Worm (Caenorhabditis elegans) whole organism, L1 larva: ENCODE measurements around the gene F21H7.5.

Experiments
- C16A3.4 ChIP-seq: fragments of 150-350 bp; optimal IDR thresholded peaks from 2 replicates; lab custom pipeline; 2014; ENCODE audit warnings: missing biosample characterization, missing genetic modification characterization
- aha-1 ChIP-seq: fragments of 150-350 bp; optimal IDR thresholded peaks from 2 replicates; lab custom pipeline; 2014; ENCODE audit warnings: missing biosample characterization, missing genetic modification characterization
- alr-1 ChIP-seq: fragments of 200-800 bp; sonication (Bioruptor generic); optimal IDR thresholded peaks from 2 replicates; lab custom pipeline; 2018; ENCODE audit warnings: borderline replicate concordance, mild to moderate bottlenecking, missing genetic modification characterization, missing compliant biosample characterization
- aly-2 ChIP-seq: fragments of 150-350 bp; optimal IDR thresholded peaks from 2 replicates; lab custom pipeline; 2014; ENCODE audit warnings: missing biosample characterization, missing genetic modification characterization
- blmp-1 ChIP-seq: fragments of 150-350 bp; optimal IDR thresholded peaks from 2 replicates; lab custom pipeline; 2014; ENCODE audit warnings: missing biosample characterization, missing genetic modification characterization
- ceh-8 ChIP-seq: fragments of 200-800 bp; sonication (Bioruptor generic); optimal IDR thresholded peaks from 2 replicates; lab custom pipeline; 2018; ENCODE audit warnings: mild to moderate bottlenecking, missing genetic modification characterization, moderate library complexity, missing compliant biosample characterization
- ceh-82 ChIP-seq, 3 experiments: fragments of 150-350 bp in 1 of 3; sonication (generic microtip) in 2 of 3; optimal IDR thresholded peaks; 2 replicates each; lab custom pipeline; 2014 to 2017; ENCODE audit warnings: missing biosample characterization in 3 of 3, missing genetic modification characterization in 3 of 3
- ceh-88 ChIP-seq: fragments of 200-800 bp; sonication (Bioruptor generic); IDR thresholded peaks from 2 replicates; pipeline ENCODE4 v1.3.6; 2022; ENCODE audit warnings: missing genetic modification characterization, missing compliant biosample characterization
- ceh-90 ChIP-seq: sonication (generic microtip); optimal IDR thresholded peaks from 2 replicates; lab custom pipeline; 2016; ENCODE audit warnings: missing genetic modification characterization, missing compliant biosample characterization
- efl-1 ChIP-seq, 4 experiments: fragments of 150-350 bp; optimal IDR thresholded peaks in 3 of 4; peaks in 1 of 4; 1 replicate in 1 of 4; 2 replicates in 3 of 4; lab custom pipeline; 2014; ENCODE audit warnings: missing biosample characterization in 2 of 4, missing genetic modification characterization in 2 of 4, missing genetic modification reagents in 2 of 4
- egl-27 ChIP-seq, 2 experiments: fragments of 150-350 bp in 1 of 2; sonication (generic microtip); optimal IDR thresholded peaks; 3 replicates each; lab custom pipeline; 2017 to 2018; ENCODE audit warnings: missing biosample characterization in 2 of 2, missing genetic modification characterization in 2 of 2, missing genetic modification reagents in 2 of 2
- elt-2 ChIP-seq: sonication (generic microtip); optimal IDR thresholded peaks from 2 replicates; lab custom pipeline; 2016; ENCODE audit warnings: missing genetic modification characterization, mild to moderate bottlenecking, inconsistent platforms, missing compliant biosample characterization, missing genetic modification reagents
- elt-3 ChIP-seq, 6 experiments: fragments of 150-350 bp in 1 of 6; sonication (generic microtip); optimal IDR thresholded peaks; 2 replicates each; lab custom pipeline; 2017 to 2018; ENCODE audit warnings: missing biosample characterization in 6 of 6, missing genetic modification characterization in 6 of 6, inconsistent platforms in 1 of 6
- fkh-4 ChIP-seq: sonication (generic microtip); optimal IDR thresholded peaks from 2 replicates; lab custom pipeline; 2016; ENCODE audit warnings: missing compliant biosample characterization, missing genetic modification characterization, borderline replicate concordance
- fkh-8 ChIP-seq: sonication (generic microtip); optimal IDR thresholded peaks from 2 replicates; lab custom pipeline; 2016; ENCODE audit warnings: mild to moderate bottlenecking, missing genetic modification characterization, missing compliant biosample characterization
- jun-1 ChIP-seq: fragments of 150-350 bp; optimal IDR thresholded peaks from 2 replicates; lab custom pipeline; 2014; ENCODE audit warnings: missing biosample characterization, missing genetic modification reagents, missing genetic modification characterization
- lin-14 ChIP-seq: fragments of 200-800 bp; sonication (Bioruptor generic); optimal IDR thresholded peaks from 2 replicates; lab custom pipeline; 2018; ENCODE audit warnings: mild to moderate bottlenecking, missing genetic modification characterization, moderate library complexity, missing compliant biosample characterization
- lin-15B ChIP-seq: fragments of 150-350 bp; sonication (generic microtip); optimal IDR thresholded peaks from 3 replicates; lab custom pipeline; 2014; ENCODE audit warnings: missing biosample characterization, missing genetic modification characterization
- lin-35 ChIP-seq, 2 experiments: fragments of 150-350 bp; optimal IDR thresholded peaks; 2 replicates each; lab custom pipeline; 2014; ENCODE audit warnings: missing biosample characterization in 2 of 2, missing genetic modification characterization in 2 of 2, missing genetic modification reagents in 2 of 2
- lin-39 ChIP-seq: fragments of 150-350 bp; optimal IDR thresholded peaks from 2 replicates; lab custom pipeline; 2014; ENCODE audit warnings: missing biosample characterization, missing genetic modification reagents, missing genetic modification characterization
- lsy-2 ChIP-seq, 2 experiments: fragments of 150-350 bp; optimal IDR thresholded peaks; 2 replicates each; lab custom pipeline; 2014; ENCODE audit warnings: missing biosample characterization in 2 of 2, missing genetic modification characterization in 2 of 2
- mef-2 ChIP-seq: fragments of 150-350 bp; optimal IDR thresholded peaks from 2 replicates; lab custom pipeline; 2014; ENCODE audit warnings: missing biosample characterization, missing genetic modification characterization
- mep-1 ChIP-seq: fragments of 150-350 bp; optimal IDR thresholded peaks from 2 replicates; lab custom pipeline; 2014; ENCODE audit warnings: missing biosample characterization, missing genetic modification characterization
- nhr-12 ChIP-seq: sonication (generic microtip); optimal IDR thresholded peaks from 2 replicates; lab custom pipeline; 2017; ENCODE audit warnings: missing biosample characterization, missing genetic modification characterization
- nhr-237 ChIP-seq: fragments of 150-350 bp; optimal IDR thresholded peaks from 2 replicates; lab custom pipeline; 2014; ENCODE audit warnings: missing biosample characterization, missing genetic modification characterization
- nhr-84 ChIP-seq: sonication (generic microtip); optimal IDR thresholded peaks from 2 replicates; lab custom pipeline; 2017; ENCODE audit warnings: missing biosample characterization, missing genetic modification characterization
- nhr-85 ChIP-seq: sonication (generic microtip); peaks from one replicate; lab custom pipeline; 2016; ENCODE audit warnings: missing genetic modification characterization, inconsistent platforms, missing compliant biosample characterization
- nhr-90 ChIP-seq: sonication (generic microtip); optimal IDR thresholded peaks from 2 replicates; lab custom pipeline; 2016; ENCODE audit warnings: mild to moderate bottlenecking, missing genetic modification characterization, missing compliant biosample characterization; ENCODE audit not compliant: poor library complexity
- rnt-1 ChIP-seq: sonication (generic microtip); optimal IDR thresholded peaks from 2 replicates; lab custom pipeline; 2016; ENCODE audit warnings: mild to moderate bottlenecking, missing genetic modification characterization, moderate library complexity, missing compliant biosample characterization
- skn-1 ChIP-seq: fragments of 150-350 bp; optimal IDR thresholded peaks from 2 replicates; lab custom pipeline; 2014; ENCODE audit warnings: missing biosample characterization, missing genetic modification characterization
- sox-4 ChIP-seq: sonication (generic microtip); optimal IDR thresholded peaks from 2 replicates; lab custom pipeline; 2016; ENCODE audit warnings: missing genetic modification characterization, missing compliant biosample characterization
- sptf-1 ChIP-seq: fragments of 150-350 bp; optimal IDR thresholded peaks from 2 replicates; lab custom pipeline; 2014; ENCODE audit warnings: missing biosample characterization, missing genetic modification characterization
- sup-37 ChIP-seq: fragments of 200-800 bp; sonication (Bioruptor generic); optimal IDR thresholded peaks from 2 replicates; lab custom pipeline; 2018; ENCODE audit warnings: mild to moderate bottlenecking, missing genetic modification characterization, missing compliant biosample characterization
- swsn-7 ChIP-seq: sonication (generic microtip); optimal IDR thresholded peaks from 2 replicates; lab custom pipeline; 2016; ENCODE audit warnings: missing genetic modification characterization, missing compliant biosample characterization
- tbx-2 ChIP-seq: sonication (generic microtip); optimal IDR thresholded peaks from 2 replicates; lab custom pipeline; 2016; ENCODE audit warnings: missing genetic modification characterization, missing compliant biosample characterization
- unc-130 ChIP-seq: fragments of 150-350 bp; optimal IDR thresholded peaks from 2 replicates; lab custom pipeline; 2017; ENCODE audit warnings: missing biosample characterization, missing genetic modification characterization, inconsistent platforms
- unc-30 ChIP-seq: sonication (generic microtip); optimal IDR thresholded peaks from 2 replicates; lab custom pipeline; 2017; ENCODE audit warnings: missing biosample characterization, missing genetic modification characterization
- unc-98 ChIP-seq: fragments of 200-800 bp; sonication (Bioruptor generic); IDR thresholded peaks from 2 replicates; pipeline ENCODE4 v1.3.6; 2022; ENCODE audit warnings: missing genetic modification characterization, missing compliant biosample characterization
- xbp-1 ChIP-seq: sonication (generic microtip); optimal IDR thresholded peaks from 2 replicates; lab custom pipeline; 2016; ENCODE audit warnings: missing genetic modification characterization, missing compliant biosample characterization
- zag-1 ChIP-seq: fragments of 150-350 bp; optimal IDR thresholded peaks from 2 replicates; lab custom pipeline; 2014; ENCODE audit warnings: missing biosample characterization, missing genetic modification characterization
- ztf-11 ChIP-seq, 2 experiments: sonication (generic microtip); optimal IDR thresholded peaks; 2 replicates each; lab custom pipeline; 2016 to 2017; ENCODE audit warnings: missing genetic modification characterization in 2 of 2, missing biosample characterization in 1 of 2, missing compliant biosample characterization in 1 of 2
- ztf-4 ChIP-seq: fragments of 150-350 bp; optimal IDR thresholded peaks from 2 replicates; lab custom pipeline; 2014; ENCODE audit warnings: missing biosample characterization, missing genetic modification characterization

The F21H7.5 gene

DNA sequence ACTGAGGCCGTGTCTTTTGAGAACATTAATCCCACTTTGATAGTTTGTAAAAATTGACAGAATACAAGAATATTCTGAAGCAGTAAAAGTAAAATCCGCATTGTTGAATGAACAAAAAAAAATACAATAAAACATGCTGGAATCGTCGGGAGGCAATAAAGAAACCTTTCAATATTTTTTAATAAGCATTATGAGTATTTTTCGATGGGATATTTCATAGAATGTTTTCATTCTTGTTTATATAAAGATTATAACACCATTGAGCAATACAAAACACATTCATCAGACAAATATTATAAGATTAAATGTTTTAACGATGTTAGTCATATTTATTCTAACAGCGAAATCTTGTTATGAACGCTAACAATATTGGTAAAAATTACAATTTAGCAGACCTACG, 16.4 kb downstream of the F21H7.5 start, which contains the start of gene gcy-20:
Gene gcy-20, minus strand, starts transcription at position 101 of the 400 bp plus-strand sequence.
- no peak for TF ChIP-seq ztf-4 (tag; lab: Kevin White, UChicago)
- no peak for TF ChIP-seq tbx-2 (tag; lab: Kevin White, UChicago)
- TF ChIP-seq lin-39 (tag; lab: Kevin White, UChicago) = no peak
- TF ChIP-seq alr-1 (tag; lab: Kevin White, UChicago) = no peak
- TF ChIP-seq aha-1 (tag; lab: Kevin White, UChicago) = no peak
- TF ChIP-seq nhr-84 (tag; lab: Kevin White, UChicago) = no peak
- TF ChIP-seq fkh-8 (tag; lab: Kevin White, UChicago) = no peak

DNA sequence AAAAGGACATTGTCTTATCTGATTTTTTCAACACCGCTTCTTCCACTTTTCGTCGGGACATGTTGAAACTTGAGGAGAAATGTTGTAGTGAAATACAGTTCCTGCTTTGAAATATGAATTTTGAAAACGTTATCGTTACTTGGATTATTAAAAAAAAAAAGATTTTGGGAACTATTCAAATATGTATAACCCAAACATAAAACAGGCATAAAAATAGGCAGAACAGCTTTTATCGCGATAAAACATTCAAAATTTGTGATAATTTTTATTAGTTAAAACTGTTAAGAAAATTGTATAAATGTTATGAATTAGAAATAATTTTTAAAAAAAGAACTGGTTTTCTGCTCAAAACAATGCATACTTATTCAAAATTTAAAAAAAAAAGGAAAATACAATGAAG, 19.1 kb downstream of the F21H7.5 start, which contains the start of gene bgnt-1.3:
Gene bgnt-1.3, minus strand, starts transcription at position 101 of the 400 bp plus-strand sequence.
- TF ChIP-seq unc-30 (tag; lab: Kevin White, UChicago) = no peak
- TF ChIP-seq sup-37 (GFP tag; lab: Kevin White, UChicago) = no peak
- TF ChIP-seq ceh-82 (tag; optimal IDR thresholded peaks at IDR 0.05; lab: Kevin White, UChicago) = no peak
- TF ChIP-seq lin-39 (tag; lab: Kevin White, UChicago) = no peak
- no peak for TF ChIP-seq mep-1 (tag; lab: Kevin White, UChicago)
- TF ChIP-seq sptf-1 (tag; lab: Kevin White, UChicago) = no peak
- no peak for TF ChIP-seq lsy-2 (tag; optimal IDR thresholded peaks at IDR 0.05; lab: Kevin White, UChicago)
- no peak for TF ChIP-seq ztf-11 (tag; optimal IDR thresholded peaks at IDR 0.05; lab: Kevin White, UChicago)
- no peak for TF ChIP-seq lin-35 (GFP tag; optimal IDR thresholded peaks at IDR 0.05; lab: Kevin White, UChicago)
- TF ChIP-seq unc-98 (GFP tag; lab: Robert Waterston, UW) = no peak
- TF ChIP-seq nhr-237 (tag; lab: Kevin White, UChicago) = no peak
- no peak for TF ChIP-seq blmp-1
- TF ChIP-seq fkh-4 (tag; lab: Kevin White, UChicago) = no peak

DNA sequence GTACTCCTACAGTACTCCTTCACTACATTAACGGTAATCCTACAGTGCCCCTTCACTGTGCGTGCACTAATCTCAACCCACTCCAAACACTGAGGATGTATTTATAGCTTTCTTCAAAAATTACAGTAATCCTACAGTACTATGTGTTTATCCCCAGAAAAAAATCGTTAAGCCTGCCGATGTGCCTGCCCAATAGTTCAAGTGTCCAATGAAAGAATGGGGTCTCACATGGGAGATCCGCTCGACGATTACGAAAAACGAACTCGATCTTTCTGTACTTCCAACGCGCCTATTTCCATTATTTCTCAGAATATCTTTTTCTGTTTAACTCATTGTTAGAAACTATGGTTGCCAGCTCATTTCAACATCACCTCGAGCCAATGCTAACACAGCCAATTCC, 20.8 kb downstream of the F21H7.5 start, which contains the start of gene nhr-218:
Gene nhr-218, plus strand, starts transcription at position 301 of the 400 bp plus-strand sequence.
- no peak for TF ChIP-seq jun-1
- no peak for TF ChIP-seq elt-2 (tag; lab: Kevin White, UChicago)
- no peak for TF ChIP-seq ceh-8
- no peak for TF ChIP-seq mef-2
- TF ChIP-seq efl-1 (optimal IDR thresholded peaks at IDR 0.05; lab: Kevin White, UChicago) = no peak
- TF ChIP-seq efl-1 (GFP tag; optimal IDR thresholded peaks at IDR 0.05 in 1 of 2; lab: Kevin White, UChicago) = no peak

DNA sequence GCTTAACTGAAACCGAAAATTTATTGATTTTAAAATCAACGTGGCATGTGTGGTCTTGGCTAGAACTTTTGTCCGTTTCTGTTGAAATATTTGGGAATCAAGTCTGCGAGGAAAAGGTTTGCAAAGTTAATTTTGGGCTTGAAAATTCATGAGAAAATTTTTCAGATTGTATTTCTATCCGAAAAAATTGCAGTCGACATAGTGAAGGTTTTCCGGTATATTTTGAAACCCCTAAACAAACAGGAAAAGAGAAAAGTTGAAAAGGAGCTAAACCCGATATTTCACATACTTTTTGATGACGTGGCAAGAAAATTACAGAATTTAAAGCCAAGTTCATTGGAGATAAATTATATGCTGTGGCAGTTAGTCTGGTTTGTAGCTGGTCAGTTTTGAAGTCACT, 22.4 kb downstream of the F21H7.5 start, which contains the start of gene nhr-127:
Gene nhr-127, plus strand, starts transcription at position 301 of the 400 bp plus-strand sequence.
- TF ChIP-seq lin-15B (tag; lab: Kevin White, UChicago) (no peak), unc-130 (no peak), nhr-90 (tag; lab: Kevin White, UChicago) (no peak), unc-98 (GFP tag; lab: Robert Waterston, UW) (no peak), elt-3 (tag; optimal IDR thresholded peaks at IDR 0.05; lab: Kevin White, UChicago) (no peak), egl-27 (tag; optimal IDR thresholded peaks at IDR 0.05; lab: Kevin White, UChicago) (no peak), aha-1 (tag; lab: Kevin White, UChicago) (no peak), skn-1 (tag; lab: Kevin White, UChicago) (no peak)

- TF ChIP-seq rnt-1 (tag; lab: Kevin White, UChicago) (no peak), C16A3.4 (tag; lab: Kevin White, UChicago) (no peak), xbp-1 (no peak), nhr-85 (tag; lab: Kevin White, UChicago) (no peak), ceh-8 (no peak), swsn-7 (tag; lab: Kevin White, UChicago) (no peak), ceh-88 (GFP tag; lab: Robert Waterston, UW) (no peak), ztf-4 (tag; lab: Kevin White, UChicago) (no peak), alr-1 (tag; lab: Kevin White, UChicago) (no peak), zag-1 (tag; lab: Kevin White, UChicago) (no peak), fkh-4 (tag; lab: Kevin White, UChicago) (no peak), nhr-12 (no peak), aly-2 (tag; lab: Kevin White, UChicago) (no peak), mep-1 (tag; lab: Kevin White, UChicago) (no peak), unc-98 (GFP tag; lab: Robert Waterston, UW) (no peak), lin-14 (GFP tag; lab: Kevin White, UChicago) (no peak), egl-27 (tag; optimal IDR thresholded peaks at IDR 0.05; lab: Kevin White, UChicago) (no peak), sox-4 (tag; lab: Kevin White, UChicago) (no peak), ceh-90 (tag; lab: Kevin White, UChicago) (no peak)
- TF ChIP-seq, all 84 proteins: peak for 0
These were observed 29.2 kb downstream of the F21H7.5 start, which contains the start of gene T13F3.4 for ce11 chrV:16266514-16266913. Gene T13F3.4 (minus strand): TSS chrV:16266614.
